Worm (Caenorhabditis elegans) whole organism, young adult: ENCODE measurements around the gene nspb-6.

ENCODE experiments used
- F37B4.10 ChIP-seq: fragments of 200-800 bp; sonication (Bioruptor generic); IDR thresholded peaks from 2 replicates; pipeline ENCODE4 v1.3.6; 2022; ENCODE audit warnings: missing genetic modification characterization, missing compliant biosample characterization
- T26A5.8 ChIP-seq: sonication (generic microtip); optimal IDR thresholded peaks from 2 replicates; lab custom pipeline; 2016; ENCODE audit warnings: missing genetic modification characterization, missing compliant biosample characterization
- aptf-2 ChIP-seq: fragments of 200-800 bp; sonication (Bioruptor generic); conservative IDR thresholded peaks from 2 replicates; pipeline ENCODE4 v1.3.6; 2022; ENCODE audit warnings: missing genetic modification reagents, missing genetic modification characterization, missing compliant biosample characterization
- aptf-3 ChIP-seq: fragments of 200-800 bp; sonication (Bioruptor generic); IDR thresholded peaks from 2 replicates; pipeline ENCODE4 v1.3.6; 2022; ENCODE audit warnings: missing genetic modification characterization, missing compliant biosample characterization
- ccch-3 ChIP-seq: fragments of 200-800 bp; sonication (Bioruptor generic); optimal IDR thresholded peaks from 2 replicates; lab custom pipeline; 2018; ENCODE audit warnings: mild to moderate bottlenecking, missing genetic modification characterization, missing compliant biosample characterization
- ceh-27 ChIP-seq: fragments of 200-800 bp; sonication (Bioruptor generic); optimal IDR thresholded peaks from 2 replicates; lab custom pipeline; 2018; ENCODE audit warnings: mild to moderate bottlenecking, missing genetic modification characterization, moderate library complexity, missing compliant biosample characterization
- ceh-40 ChIP-seq: fragments of 200-800 bp; sonication (Bioruptor generic); IDR thresholded peaks from 2 replicates; pipeline ENCODE4 v1.3.6; 2022; ENCODE audit warnings: missing genetic modification characterization, missing compliant biosample characterization
- efl-1 ChIP-seq: fragments of 150-350 bp; optimal IDR thresholded peaks from 2 replicates; lab custom pipeline; 2014; ENCODE audit warnings: missing biosample characterization, missing genetic modification reagents, missing genetic modification characterization
- tbx-9 ChIP-seq: sonication (generic microtip); optimal IDR thresholded peaks from 2 replicates; lab custom pipeline; 2016; ENCODE audit warnings: borderline replicate concordance, missing genetic modification characterization, inconsistent platforms, missing compliant biosample characterization
- xnd-1 ChIP-seq: sonication (generic microtip); optimal IDR thresholded peaks from 2 replicates; lab custom pipeline; 2016; ENCODE audit warnings: missing genotype, missing genetic modification reagents, missing genetic modification characterization, missing compliant biosample characterization
- zfh-2 ChIP-seq: fragments of 200-800 bp; sonication (Bioruptor generic); conservative IDR thresholded peaks from 2 replicates; pipeline ENCODE4 v1.3.6; 2022; ENCODE audit warnings: missing genetic modification reagents, missing genetic modification characterization, missing compliant biosample characterization
- ztf-22 ChIP-seq: fragments of 200-800 bp; sonication (Bioruptor generic); optimal IDR thresholded peaks from 2 replicates; lab custom pipeline; 2018; ENCODE audit warnings: mild to moderate bottlenecking, missing genetic modification characterization, moderate library complexity, missing compliant biosample characterization
- ztf-3 ChIP-seq: fragments of 200-800 bp; sonication (Bioruptor generic); optimal IDR thresholded peaks from 2 replicates; lab custom pipeline; 2018; ENCODE audit warnings: mild to moderate bottlenecking, missing genetic modification characterization, missing compliant biosample characterization

ce11 chrIV:5903305-5903778 lies 8.1 kb downstream of the nspb-6 start, which contains the start of gene H04M03.12:
- TF ChIP-seq tbx-9 (tag; lab: Kevin White, UChicago) (no peak), ceh-40 (GFP tag; lab: Robert Waterston, UW) (no peak), zfh-2 (no peak), F37B4.10 (GFP tag; lab: Robert Waterston, UW) (no peak), ztf-22 (no peak), xnd-1 (no peak), ztf-3 (no peak), T26A5.8 (tag; lab: Kevin White, UChicago) (no peak), aptf-2 (GFP tag; lab: Robert Waterston, UW) (no peak), ccch-3 (GFP tag; lab: Kevin White, UChicago) (no peak), efl-1 (GFP tag; lab: Kevin White, UChicago) (no peak), aptf-3 (GFP tag; lab: Robert Waterston, UW) (no peak), ceh-27 (GFP tag; lab: Kevin White, UChicago) (no peak)
